Worm (Caenorhabditis elegans): ENCODE data around the gene ugt-16.

DNA sequence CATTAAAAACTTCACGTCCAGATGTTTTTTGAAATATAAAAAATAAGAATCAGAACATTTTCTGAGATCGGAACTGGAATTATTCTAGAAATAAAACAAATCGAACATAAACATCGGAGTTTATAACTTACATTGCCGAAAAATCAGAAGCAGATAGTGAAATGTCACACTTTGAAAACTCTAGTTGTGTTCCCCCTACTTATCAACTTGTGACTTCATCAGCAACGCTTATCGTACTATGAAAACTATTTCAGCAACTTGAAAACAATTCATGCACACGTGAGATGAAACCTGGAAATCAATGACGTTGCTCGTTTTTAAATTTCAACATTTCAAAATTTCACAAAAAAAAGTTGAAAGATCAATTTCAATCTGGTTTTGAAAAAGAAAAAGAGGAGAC is 51.9 kb downstream of the ugt-16 start:
- TF ChIP-seq W03F9.2 (tag; optimal IDR thresholded peaks at IDR 0.05) (no peak), dao-5 (tag; optimal IDR thresholded peaks at IDR 0.05) (no peak), him-1 (tag; optimal IDR thresholded peaks at IDR 0.05) (no peak)
